Worm (Caenorhabditis elegans) whole organism, young adult: ENCODE data around the gene F23D12.3.

Experiments used
- B0019.2 ChIP-seq: fragments of 200-800 bp; sonication (Bioruptor generic); conservative IDR thresholded peaks from 2 replicates; pipeline ENCODE4 v1.3.6; 2022; ENCODE audit warnings: missing genetic modification reagents, missing genetic modification characterization, missing compliant biosample characterization
- C06A6.2 ChIP-seq: fragments of 200-800 bp; sonication (Bioruptor generic); conservative IDR thresholded peaks from 2 replicates; pipeline ENCODE4 v1.3.6; 2022; ENCODE audit warnings: missing genetic modification characterization, missing compliant biosample characterization
- D2030.7 ChIP-seq: fragments of 200-800 bp; sonication (Bioruptor generic); IDR thresholded peaks from 2 replicates; pipeline ENCODE4 v1.3.6; 2022; ENCODE audit warnings: missing genetic modification reagents, missing genetic modification characterization, missing compliant biosample characterization
- F22D6.2 ChIP-seq: sonication (generic microtip); optimal IDR thresholded peaks from 2 replicates; lab custom pipeline; 2016; ENCODE audit warnings: mild to moderate bottlenecking, missing genetic modification characterization, missing compliant biosample characterization
- F23B12.7 ChIP-seq: sonication (generic microtip); optimal IDR thresholded peaks from 2 replicates; lab custom pipeline; 2017; ENCODE audit warnings: missing genetic modification characterization, mild to moderate bottlenecking, missing compliant biosample characterization, antibody characterized with exemption, moderate library complexity; ENCODE audit not compliant: insufficient read depth
- F49E8.2 ChIP-seq: sonication (generic microtip); optimal IDR thresholded peaks from 3 replicates; lab custom pipeline; 2017; ENCODE audit warnings: missing genetic modification characterization, mild to moderate bottlenecking, missing compliant biosample characterization, antibody characterized with exemption, moderate library complexity; ENCODE audit not compliant: insufficient read depth
- F57C9.4 ChIP-seq: sonication (generic microtip); optimal IDR thresholded peaks from 2 replicates; lab custom pipeline; 2017; ENCODE audit warnings: mild to moderate bottlenecking, missing genetic modification characterization, missing compliant biosample characterization
- T26A5.8 ChIP-seq: sonication (generic microtip); optimal IDR thresholded peaks from 2 replicates; lab custom pipeline; 2016; ENCODE audit warnings: missing genetic modification characterization, missing compliant biosample characterization
- ZK185.1 ChIP-seq: sonication (generic microtip); optimal IDR thresholded peaks from 2 replicates; lab custom pipeline; 2016; ENCODE audit warnings: mild to moderate bottlenecking, missing genetic modification characterization, missing compliant biosample characterization; ENCODE audit not compliant: poor library complexity, severe bottlenecking
- aptf-2 ChIP-seq: fragments of 200-800 bp; sonication (Bioruptor generic); conservative IDR thresholded peaks from 2 replicates; pipeline ENCODE4 v1.3.6; 2022; ENCODE audit warnings: missing genetic modification reagents, missing genetic modification characterization, missing compliant biosample characterization
- bed-1 ChIP-seq: fragments of 200-800 bp; sonication (Bioruptor generic); IDR thresholded peaks from 2 replicates; pipeline ENCODE4 v1.3.6; 2022; ENCODE audit warnings: missing genetic modification reagents, missing genetic modification characterization, missing compliant biosample characterization
- bed-2 ChIP-seq: fragments of 200-800 bp; sonication (Bioruptor generic); IDR thresholded peaks from 2 replicates; pipeline ENCODE4 v1.3.6; 2022; ENCODE audit warnings: missing genetic modification reagents, missing genetic modification characterization, missing compliant biosample characterization
- ccch-3 ChIP-seq: fragments of 200-800 bp; sonication (Bioruptor generic); optimal IDR thresholded peaks from 2 replicates; lab custom pipeline; 2018; ENCODE audit warnings: mild to moderate bottlenecking, missing genetic modification characterization, missing compliant biosample characterization
- ceh-100 ChIP-seq: fragments of 200-800 bp; sonication (Bioruptor generic); IDR thresholded peaks from 2 replicates; pipeline ENCODE4 v1.3.6; 2022; ENCODE audit warnings: missing genetic modification reagents, missing genetic modification characterization, missing compliant biosample characterization
- ceh-40 ChIP-seq: fragments of 200-800 bp; sonication (Bioruptor generic); IDR thresholded peaks from 2 replicates; pipeline ENCODE4 v1.3.6; 2022; ENCODE audit warnings: missing genetic modification characterization, missing compliant biosample characterization
- ceh-79 ChIP-seq: sonication (generic microtip); optimal IDR thresholded peaks from 2 replicates; lab custom pipeline; 2017; ENCODE audit warnings: mild to moderate bottlenecking, missing genetic modification characterization, missing compliant biosample characterization
- egrh-3 ChIP-seq: fragments of 200-800 bp; sonication (Bioruptor generic); IDR thresholded peaks from 2 replicates; pipeline ENCODE4 v1.3.6; 2022; ENCODE audit warnings: missing genetic modification reagents, missing genetic modification characterization, missing compliant biosample characterization
- ekl-4 ChIP-seq: fragments of 200-800 bp; sonication (Bioruptor generic); IDR thresholded peaks from 2 replicates; pipeline ENCODE4 v1.3.6; 2022; ENCODE audit warnings: missing genetic modification reagents, missing genetic modification characterization, missing compliant biosample characterization
- fkh-3 ChIP-seq: sonication (generic microtip); optimal IDR thresholded peaks from 2 replicates; lab custom pipeline; 2016; ENCODE audit warnings: mild to moderate bottlenecking, missing genetic modification characterization, missing compliant biosample characterization
- gei-17 ChIP-seq: fragments of 200-800 bp; sonication (Bioruptor generic); optimal IDR thresholded peaks from 2 replicates; lab custom pipeline; 2018; ENCODE audit warnings: mild to moderate bottlenecking, missing genetic modification characterization, missing compliant biosample characterization
- let-526 ChIP-seq: fragments of 200-800 bp; sonication (Bioruptor generic); IDR thresholded peaks from 2 replicates; pipeline ENCODE4 v1.3.6; 2022; ENCODE audit warnings: missing genetic modification reagents, missing genetic modification characterization, missing compliant biosample characterization
- lin-35 ChIP-seq, 3 experiments: fragments of 150-350 bp in 2 of 3; sonication (generic microtip) in 1 of 3; optimal IDR thresholded peaks; 2 replicates each; lab custom pipeline; 2014 to 2018; ENCODE audit warnings: missing biosample characterization in 3 of 3, missing genetic modification characterization in 3 of 3, missing genetic modification reagents in 3 of 3
- lir-1 ChIP-seq: fragments of 200-800 bp; sonication (Bioruptor generic); conservative IDR thresholded peaks from 2 replicates; pipeline ENCODE4 v1.3.6; 2022; ENCODE audit warnings: missing genetic modification reagents, missing genetic modification characterization, missing compliant biosample characterization
- lsl-1 ChIP-seq: fragments of 200-800 bp; sonication (Bioruptor generic); optimal IDR thresholded peaks from 2 replicates; lab custom pipeline; 2018; ENCODE audit warnings: mild to moderate bottlenecking, missing genetic modification characterization, moderate library complexity, missing compliant biosample characterization
- madf-3 ChIP-seq: fragments of 200-800 bp; sonication (Bioruptor generic); IDR thresholded peaks from 2 replicates; pipeline ENCODE4 v1.3.6; 2022; ENCODE audit warnings: missing genetic modification reagents, missing genetic modification characterization, missing compliant biosample characterization
- madf-6 ChIP-seq: fragments of 200-800 bp; sonication (Bioruptor generic); IDR thresholded peaks from 2 replicates; pipeline ENCODE4 v1.3.6; 2022; ENCODE audit warnings: missing genetic modification reagents, missing genetic modification characterization, missing compliant biosample characterization
- mcd-1 ChIP-seq: fragments of 200-800 bp; sonication (Bioruptor generic); IDR thresholded peaks from 2 replicates; pipeline ENCODE4 v1.3.6; 2022; ENCODE audit warnings: missing genetic modification reagents, missing genetic modification characterization, missing compliant biosample characterization
- mes-4 ChIP-seq: sonication (generic microtip); optimal IDR thresholded peaks from 2 replicates; lab custom pipeline; 2016; ENCODE audit warnings: missing genotype, missing genetic modification characterization, missing compliant biosample characterization
- mxl-1 ChIP-seq: sonication (generic microtip); optimal IDR thresholded peaks from 2 replicates; lab custom pipeline; 2016; ENCODE audit warnings: missing genetic modification characterization, missing compliant biosample characterization
- nfya-1 ChIP-seq: sonication (generic microtip); optimal IDR thresholded peaks from 2 replicates; lab custom pipeline; 2017; ENCODE audit warnings: antibody characterized with exemption, missing compliant biosample characterization, missing genetic modification characterization, borderline replicate concordance; ENCODE audit not compliant: insufficient read depth
- nhr-90 ChIP-seq: sonication (generic microtip); optimal IDR thresholded peaks from 2 replicates; lab custom pipeline; 2016; ENCODE audit warnings: missing genotype, mild to moderate bottlenecking, missing genetic modification characterization, missing compliant biosample characterization
- pha-4 ChIP-seq: fragments of 150-350 bp; sonication (generic microtip); optimal IDR thresholded peaks from 2 replicates; lab custom pipeline; 2014; ENCODE audit warnings: missing biosample characterization, missing genetic modification reagents, missing genetic modification characterization
- repo-1 ChIP-seq: sonication (generic microtip); optimal IDR thresholded peaks from 2 replicates; lab custom pipeline; 2017; ENCODE audit warnings: mild to moderate bottlenecking, missing genetic modification characterization, missing compliant biosample characterization
- snpc-4 ChIP-seq, 5 experiments: fragments of 150-350 bp in 1 of 5; sonication (generic microtip) in 4 of 5; optimal IDR thresholded peaks; 2 replicates each; lab custom pipeline; 2014 to 2018; ENCODE audit warnings: missing genetic modification characterization in 5 of 5, missing biosample characterization in 3 of 5, antibody characterized with exemption in 2 of 5, mild to moderate bottlenecking in 2 of 5, missing compliant biosample characterization in 2 of 5, missing genotype in 2 of 5, moderate library complexity in 2 of 5, missing genetic modification reagents in 1 of 5
- tbp1 ChIP-seq: fragments of 200-800 bp; sonication (Bioruptor generic); optimal IDR thresholded peaks from 2 replicates; lab custom pipeline; 2018; ENCODE audit warnings: mild to moderate bottlenecking, missing genetic modification characterization, missing compliant biosample characterization
- tlf-1 ChIP-seq: fragments of 200-800 bp; sonication (Bioruptor generic); optimal IDR thresholded peaks from 2 replicates; lab custom pipeline; 2018; ENCODE audit warnings: mild to moderate bottlenecking, missing genetic modification characterization, missing compliant biosample characterization
- zfh-2 ChIP-seq: fragments of 200-800 bp; sonication (Bioruptor generic); conservative IDR thresholded peaks from 2 replicates; pipeline ENCODE4 v1.3.6; 2022; ENCODE audit warnings: missing genetic modification reagents, missing genetic modification characterization, missing compliant biosample characterization
- zim-3 ChIP-seq: sonication (generic microtip); optimal IDR thresholded peaks from 2 replicates; lab custom pipeline; 2017; ENCODE audit warnings: mild to moderate bottlenecking, missing genetic modification characterization, moderate library complexity, missing compliant biosample characterization
- ztf-26 ChIP-seq: sonication (generic microtip); optimal IDR thresholded peaks from 2 replicates; lab custom pipeline; 2017; ENCODE audit warnings: missing genetic modification characterization, missing compliant biosample characterization

F23D12.3 gene

DNA sequence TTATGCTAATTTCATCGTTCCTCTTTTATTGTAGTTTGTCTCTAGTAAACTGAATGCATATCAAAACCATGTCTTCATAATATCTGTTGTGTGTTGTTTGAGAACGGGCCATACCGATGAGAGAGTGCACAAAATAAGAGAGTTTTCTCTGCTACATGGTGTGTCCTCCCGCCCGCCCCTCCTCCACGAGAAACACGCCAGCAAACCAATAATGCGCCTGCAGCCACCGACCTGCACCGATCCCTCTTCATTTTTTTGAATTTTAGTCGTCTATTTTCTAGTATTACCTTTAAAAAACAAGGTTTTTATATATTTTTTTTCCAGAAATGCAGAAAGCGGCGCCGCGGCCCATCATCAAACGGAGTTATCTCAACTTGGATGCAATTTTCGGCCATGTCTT is 37.8 kb downstream of the F23D12.3 start, which contains the start of gene gfi-3 (continued):
- TF ChIP-seq B0019.2 (no peak), mes-4 (tag; lab: Kevin White, UChicago) (no peak), tbp1 (GFP tag; lab: Kevin White, UChicago) (peak; percentile 63), egrh-3 (GFP tag; lab: Robert Waterston, UW) (no peak), let-526 (GFP tag; lab: Robert Waterston, UW) (no peak)

DNA sequence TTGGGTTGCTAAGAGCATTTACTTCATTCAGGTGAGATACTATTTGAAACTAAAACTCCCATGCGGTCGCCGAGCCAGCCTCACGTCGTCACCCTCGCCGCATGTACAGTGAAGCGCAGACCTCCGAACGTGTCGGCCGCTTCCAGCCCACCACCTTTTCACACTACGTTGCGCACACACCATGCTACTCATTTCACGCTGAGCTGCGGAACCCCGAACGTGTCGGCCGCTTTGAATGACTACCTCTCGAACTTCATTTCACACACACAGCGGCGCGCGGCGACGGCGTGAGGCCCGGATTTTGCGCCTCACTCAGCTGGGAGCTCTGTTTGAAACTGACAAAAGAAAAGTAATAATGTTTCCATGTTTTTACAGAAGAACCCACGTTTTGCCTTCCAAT is 39.2 kb downstream of the F23D12.3 start:
- TF ChIP-seq F49E8.2 (tag; lab: Kevin White, UChicago), result no peak
- no peak for TF ChIP-seq ceh-40 (GFP tag; lab: Robert Waterston, UW)
- TF ChIP-seq mxl-1 (tag; lab: Kevin White, UChicago), result no peak
- no peak for TF ChIP-seq gei-17 (GFP tag; lab: Kevin White, UChicago)
- TF ChIP-seq zfh-2 (GFP tag; lab: Robert Waterston, UW), result peak; percentile 78
- no peak for TF ChIP-seq snpc-4 (GFP tag; optimal IDR thresholded peaks at IDR 0.05; lab: Kevin White, UChicago)
- TF ChIP-seq snpc-4 (tag; optimal IDR thresholded peaks at IDR 0.05; lab: Kevin White, UChicago), result peak in 3 of 4 experiments; percentile 32 to 88 (median 82)
- TF ChIP-seq C06A6.2 (GFP tag; lab: Robert Waterston, UW), result no peak
- peak; percentile 50; the same call in 1 of the 2 replicates for TF ChIP-seq egrh-3 (GFP tag; lab: Robert Waterston, UW)
- TF ChIP-seq ceh-100 (GFP tag; lab: Robert Waterston, UW), result no peak
- no peak for TF ChIP-seq nhr-90
- TF ChIP-seq D2030.7 (GFP tag; lab: Robert Waterston, UW), result no peak

DNA sequence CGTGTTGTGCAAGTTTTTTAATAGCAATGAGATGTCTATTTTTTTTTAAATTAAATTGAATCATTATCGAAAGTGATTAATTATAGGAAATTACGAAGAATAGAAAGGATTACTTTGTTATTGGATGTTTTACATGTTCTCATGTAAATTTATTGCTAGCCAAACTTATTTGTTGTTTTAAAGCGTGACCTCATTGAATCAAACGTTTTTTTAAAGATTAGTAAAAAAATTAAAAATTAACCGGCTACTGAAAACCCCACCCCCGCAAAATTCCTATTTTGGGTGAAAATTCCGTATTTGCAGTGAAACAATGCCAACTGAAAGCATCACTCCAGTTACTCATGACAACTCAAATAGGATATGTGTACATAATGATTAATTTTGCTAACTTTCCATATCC is 42.4 kb downstream of the F23D12.3 start, which contains the start of gene M163.8:
Gene M163.8, plus strand, starts transcription at position 301 of the 400 bp plus-strand sequence.
- no peak for TF ChIP-seq fkh-3 (tag; lab: Kevin White, UChicago)
- TF ChIP-seq F23B12.7 (tag; lab: Kevin White, UChicago), result no peak
- no peak for TF ChIP-seq ceh-40 (GFP tag; lab: Robert Waterston, UW)
- TF ChIP-seq ztf-26 (tag; lab: Kevin White, UChicago), result no peak
- no peak for TF ChIP-seq bed-1 (GFP tag; lab: Robert Waterston, UW)
- TF ChIP-seq F22D6.2 (tag; lab: Kevin White, UChicago), result no peak
- no peak for TF ChIP-seq lin-35 (GFP tag; optimal IDR thresholded peaks at IDR 0.05; lab: Kevin White, UChicago)
- TF ChIP-seq aptf-2, result no peak
- TF ChIP-seq lsl-1 (GFP tag; lab: Kevin White, UChicago), result no peak
- no peak for TF ChIP-seq ZK185.1 (tag; lab: Kevin White, UChicago)
- TF ChIP-seq ceh-79 (tag; lab: Kevin White, UChicago), result no peak
- no peak for TF ChIP-seq bed-2 (GFP tag; lab: Robert Waterston, UW)
- TF ChIP-seq repo-1 (tag; lab: Kevin White, UChicago), result no peak
- TF ChIP-seq, all 124 proteins: peak for 0

DNA sequence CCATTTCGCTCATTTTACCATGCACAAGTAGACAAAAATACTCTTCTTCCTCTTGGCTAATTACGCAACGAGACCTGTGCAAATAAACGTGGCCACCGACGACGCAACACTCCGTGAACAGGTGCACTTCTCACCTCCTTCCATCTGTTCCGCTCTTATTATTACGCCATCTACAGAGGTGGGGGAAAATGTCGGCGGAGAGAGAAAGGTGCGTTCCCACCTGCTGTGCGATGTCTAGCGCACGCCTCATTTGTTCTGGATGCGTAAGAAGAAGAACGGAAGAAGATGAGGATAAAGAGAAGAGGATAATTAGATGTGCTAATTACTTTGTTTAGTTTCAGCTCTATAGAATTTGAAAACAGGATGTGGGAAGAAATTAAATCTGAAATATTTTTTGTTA is 44.1 kb downstream of the F23D12.3 start:
- TF ChIP-seq zim-3 (no peak), madf-3 (no peak), snpc-4 (GFP tag; optimal IDR thresholded peaks at IDR 0.05; lab: Kevin White, UChicago) (no peak), snpc-4 (tag; optimal IDR thresholded peaks at IDR 0.05; lab: Kevin White, UChicago) (no peak), nhr-90 (no peak), tlf-1 (no peak)

- TF ChIP-seq ekl-4 (no peak), B0019.2 (no peak), nfya-1 (tag; lab: Kevin White, UChicago) (no peak), ccch-3 (no peak), ztf-26 (tag; lab: Kevin White, UChicago) (no peak), madf-6 (GFP tag; lab: Robert Waterston, UW) (no peak), pha-4 (no peak), mcd-1 (GFP tag; lab: Robert Waterston, UW) (no peak), T26A5.8 (tag; lab: Kevin White, UChicago) (no peak), F57C9.4 (tag; lab: Kevin White, UChicago) (no peak), lir-1 (GFP tag; lab: Robert Waterston, UW) (no peak)
Observed at ce11 chrX:14487333-14487732, 44.9 kb downstream of the F23D12.3 start.
